Worm (Caenorhabditis elegans): Measurements from ENCODE around the gene F54C4.4.

ce11 chrIII:50418-50817, 36.8 kb downstream of the F54C4.4 start:
- TF ChIP-seq ces-1 (GFP tag; optimal IDR thresholded peaks at IDR 0.05): no peak
- no peak for TF ChIP-seq C04F5.9 (tag; optimal IDR thresholded peaks at IDR 0.05)
- no peak for TF ChIP-seq ama-1 (optimal IDR thresholded peaks at IDR 0.05)
- no peak for TF ChIP-seq blmp-1 (tag; optimal IDR thresholded peaks at IDR 0.05)
- no peak for TF ChIP-seq lin-35 (GFP tag; optimal IDR thresholded peaks at IDR 0.05)
- TF ChIP-seq aly-2 (tag; optimal IDR thresholded peaks at IDR 0.05): no peak
- TF ChIP-seq nhr-19 (GFP tag; conservative IDR thresholded peaks at IDR 0.05): no peak
- TF ChIP-seq lin-13 (GFP tag; optimal IDR thresholded peaks at IDR 0.05): no peak
- TF ChIP-seq mdl-1 (tag; optimal IDR thresholded peaks at IDR 0.05): no peak
- no peak for TF ChIP-seq nhr-76 (tag; optimal IDR thresholded peaks at IDR 0.05)
- TF ChIP-seq dpl-1 (GFP tag; optimal IDR thresholded peaks at IDR 0.05): no peak
